Fruit fly (Drosophila melanogaster) whole organism, embryonic: ENCODE measurements around the gene CG12056.
A peak's percentile ranks its signal among the peaks of the same experiment; 100 is the strongest.

ENCODE experiments used
- ATbp ChIP-seq: fragments of 200-800 bp; sonication (Bioruptor generic); optimal IDR thresholded peaks from 2 replicates; lab custom pipeline; 2017; ENCODE audit warnings: missing biosample characterization, mild to moderate bottlenecking, missing genetic modification characterization, missing genetic modification reagents
- Awh ChIP-seq: fragments of 200-800 bp; sonication (Bioruptor generic); IDR thresholded peaks from 2 replicates; pipeline ENCODE4, ENCODE4 v1.3.6; 2022; ENCODE audit warnings: missing biosample characterization, missing genetic modification characterization
- CG10979 ChIP-seq: fragments of 200-800 bp; sonication (Bioruptor generic); optimal IDR thresholded peaks from 2 replicates; lab custom pipeline; 2018; ENCODE audit warnings: missing biosample characterization, mild to moderate bottlenecking, missing genetic modification characterization, moderate library complexity
- CG12236 ChIP-seq: fragments of 200-800 bp; sonication (Bioruptor generic); optimal IDR thresholded peaks from 2 replicates; lab custom pipeline; 2016; ENCODE audit warnings: missing biosample characterization, missing genetic modification characterization
- CG14667 ChIP-seq: fragments of 200-800 bp; sonication (Bioruptor generic); IDR thresholded peaks from 2 replicates; pipeline ENCODE4 v1.3.6; 2022; ENCODE audit warnings: missing biosample characterization, missing genetic modification characterization
- CG15479 ChIP-seq: fragments of 200-800 bp; sonication (Bioruptor generic); optimal IDR thresholded peaks from 3 replicates; lab custom pipeline; 2019; ENCODE audit warnings: missing biosample characterization, mild to moderate bottlenecking, missing genetic modification characterization, moderate library complexity
- CG15514 ChIP-seq: fragments of 200-800 bp; sonication (Bioruptor generic); optimal IDR thresholded peaks from 3 replicates; lab custom pipeline; 2017; ENCODE audit warnings: missing biosample characterization, missing genetic modification characterization, mild to moderate bottlenecking, moderate library complexity, missing genetic modification reagents
- CG1832 ChIP-seq: fragments of 200-800 bp; sonication (Bioruptor generic); optimal IDR thresholded peaks from 2 replicates; lab custom pipeline; 2017; ENCODE audit warnings: missing biosample characterization, mild to moderate bottlenecking, missing genetic modification characterization, inconsistent platforms
- CG18764 ChIP-seq: fragments of 200-800 bp; sonication (Bioruptor generic); optimal IDR thresholded peaks from 3 replicates; lab custom pipeline; 2016; ENCODE audit warnings: missing biosample characterization, missing genetic modification characterization
- CG32767 ChIP-seq: fragments of 200-800 bp; sonication (Bioruptor generic); IDR thresholded peaks from 2 replicates; pipeline ENCODE4 v1.3.6; 2022; ENCODE audit warnings: missing biosample characterization, missing genetic modification characterization
- CG7786 ChIP-seq: fragments of 200-800 bp; sonication (Bioruptor generic); optimal IDR thresholded peaks from 2 replicates; lab custom pipeline; 2016; ENCODE audit warnings: missing biosample characterization, missing genetic modification characterization
- CG7928 ChIP-seq: fragments of 200-800 bp; sonication (Bioruptor generic); optimal IDR thresholded peaks from 2 replicates; lab custom pipeline; 2017; ENCODE audit warnings: missing biosample characterization, mild to moderate bottlenecking, missing genetic modification characterization
- CG8089 ChIP-seq: fragments of 200-800 bp; sonication (Bioruptor generic); optimal IDR thresholded peaks from 3 replicates; lab custom pipeline; 2016; ENCODE audit warnings: missing biosample characterization, missing genetic modification characterization
- CG8281 ChIP-seq: fragments of 200-800 bp; sonication (Bioruptor generic); optimal IDR thresholded peaks from 2 replicates; lab custom pipeline; 2018; ENCODE audit warnings: missing biosample characterization, mild to moderate bottlenecking, missing genetic modification characterization, moderate library complexity
- CG8290 ChIP-seq, 3 experiments: fragments of 200-800 bp; sonication (Bioruptor generic); optimal IDR thresholded peaks; 2 replicates each; lab custom pipeline; 2016 to 2019; ENCODE audit warnings: missing biosample characterization in 3 of 3, missing genetic modification characterization in 3 of 3, mild to moderate bottlenecking in 2 of 3, moderate library complexity in 1 of 3
- CrebB ChIP-seq: fragments of 200-800 bp; sonication (Bioruptor generic); optimal IDR thresholded peaks from 3 replicates; lab custom pipeline; 2018; ENCODE audit warnings: missing biosample characterization, mild to moderate bottlenecking, missing genetic modification characterization
- D ChIP-seq, 2 experiments: fragments of 200-800 bp in 1 of 2; fragments of >200 bp in 1 of 2; sonication (Bioruptor generic) in 1 of 2; optimal IDR thresholded peaks; 2 replicates in 1 of 2; 3 replicates in 1 of 2; lab custom pipeline; 2017; ENCODE audit warnings: mild to moderate bottlenecking in 1 of 2, missing biosample characterization in 1 of 2, missing genetic modification characterization in 1 of 2, missing genetic modification reagents in 1 of 2
- D19A ChIP-seq: fragments of 200-800 bp; optimal IDR thresholded peaks from 3 replicates; lab custom pipeline; 2019; ENCODE audit warnings: missing biosample characterization, mild to moderate bottlenecking, missing genetic modification characterization, moderate library complexity
- Deaf1 ChIP-seq: fragments of 200-800 bp; optimal IDR thresholded peaks from 3 replicates; lab custom pipeline; 2019; ENCODE audit warnings: missing biosample characterization, mild to moderate bottlenecking, missing genetic modification characterization, moderate library complexity
- Dfd ChIP-seq, 2 experiments: fragments of >200 bp; optimal IDR thresholded peaks; 2 replicates each; lab custom pipeline; 2017; ENCODE audit warnings: missing biosample characterization in 2 of 2, missing genetic modification characterization in 2 of 2
- Dip3 ChIP-seq: fragments of 200-800 bp; sonication (Bioruptor generic); optimal IDR thresholded peaks from 3 replicates; lab custom pipeline; 2016; ENCODE audit warnings: missing biosample characterization, missing genetic modification characterization
- Doc2 ChIP-seq: fragments of 200-800 bp; sonication (Bioruptor generic); IDR thresholded peaks from 2 replicates; pipeline ENCODE4 v1.3.6; 2022; ENCODE audit warnings: missing biosample characterization, missing genetic modification characterization
- Dp ChIP-seq: fragments of 200-800 bp; sonication (Bioruptor generic); optimal IDR thresholded peaks from 2 replicates; lab custom pipeline; 2018; ENCODE audit warnings: missing biosample characterization, mild to moderate bottlenecking, missing genetic modification characterization, moderate library complexity
- E2f1 ChIP-seq: fragments of 200-800 bp; sonication (Bioruptor generic); IDR thresholded peaks from 2 replicates; pipeline ENCODE4 v1.3.6; 2022; ENCODE audit warnings: missing biosample characterization, missing genetic modification characterization
- Ets65A ChIP-seq: fragments of 200-800 bp; sonication (Bioruptor generic); peaks from one replicate; lab custom pipeline; 2016; ENCODE audit warnings: missing biosample characterization, missing genetic modification characterization
- HLHmδ ChIP-seq: fragments of 200-800 bp; sonication (Bioruptor generic); optimal IDR thresholded peaks from 2 replicates; lab custom pipeline; 2018; ENCODE audit warnings: missing biosample characterization, mild to moderate bottlenecking, missing genetic modification characterization, moderate library complexity
- Med ChIP-seq: fragments of 200-800 bp; sonication (Bioruptor generic); peaks from one replicate; lab custom pipeline; 2016; ENCODE audit warnings: missing biosample characterization, missing genetic modification characterization, mild to moderate bottlenecking, inconsistent platforms, moderate library complexity
- Nf-YC ChIP-seq: fragments of 200-800 bp; optimal IDR thresholded peaks from 3 replicates; lab custom pipeline; 2019; ENCODE audit warnings: missing biosample characterization, mild to moderate bottlenecking, missing genetic modification characterization, moderate library complexity
- Oaz ChIP-seq: fragments of 200-800 bp; sonication (Bioruptor generic); IDR thresholded peaks from 2 replicates; pipeline ENCODE4 v1.3.6; 2022; ENCODE audit warnings: missing biosample characterization, missing genetic modification characterization
- PHDP ChIP-seq: fragments of 200-800 bp; sonication (Bioruptor generic); optimal IDR thresholded peaks from 3 replicates; lab custom pipeline; 2018; ENCODE audit warnings: missing biosample characterization, mild to moderate bottlenecking, missing genetic modification characterization, moderate library complexity
- Vsx1 ChIP-seq: fragments of 200-800 bp; sonication (Bioruptor generic); optimal IDR thresholded peaks from 2 replicates; lab custom pipeline; 2017; ENCODE audit warnings: missing biosample characterization, mild to moderate bottlenecking, missing genetic modification characterization, missing genetic modification reagents
- amos ChIP-seq: fragments of 200-800 bp; sonication (Bioruptor generic); IDR thresholded peaks from 2 replicates; pipeline ENCODE4 v1.3.6; 2022; ENCODE audit warnings: missing biosample characterization, missing genetic modification characterization; ENCODE audit not compliant: partially characterized antibody
- bsh ChIP-seq, 2 experiments: fragments of 200-800 bp; sonication (Bioruptor generic); optimal IDR thresholded peaks; 2 replicates each; lab custom pipeline; 2017 to 2018; ENCODE audit warnings: mild to moderate bottlenecking in 2 of 2, missing biosample characterization in 2 of 2, missing genetic modification characterization in 2 of 2, moderate library complexity in 1 of 2
- chinmo ChIP-seq: fragments of 200-800 bp; sonication (Bioruptor generic); IDR thresholded peaks from 4 replicates; pipeline ENCODE4 v1.3.6; 2022; ENCODE audit warnings: missing biosample characterization, missing genetic modification characterization; ENCODE audit not compliant: partially characterized antibody
- ci ChIP-seq: fragments of 200-800 bp; sonication (Bioruptor generic); IDR thresholded peaks from 3 replicates; pipeline ENCODE4 v1.3.6; 2022; ENCODE audit warnings: missing biosample characterization, missing genetic modification characterization
- exex ChIP-seq: fragments of 200-800 bp; sonication (Bioruptor generic); optimal IDR thresholded peaks from 4 replicates; lab custom pipeline; 2018; ENCODE audit warnings: missing biosample characterization, mild to moderate bottlenecking, missing genetic modification characterization, moderate library complexity
- inv ChIP-seq: fragments of 200-800 bp; sonication (Bioruptor generic); IDR thresholded peaks from 2 replicates; pipeline ENCODE4 v1.3.6; 2022; ENCODE audit warnings: missing biosample characterization, missing genetic modification characterization; ENCODE audit not compliant: partially characterized antibody
- lilli ChIP-seq: fragments of 200-800 bp; sonication (Bioruptor generic); optimal IDR thresholded peaks from 3 replicates; lab custom pipeline; 2016; ENCODE audit warnings: missing biosample characterization, missing genetic modification characterization
- nerfin-2 ChIP-seq: fragments of 200-800 bp; sonication (Bioruptor generic); IDR thresholded peaks from 2 replicates; pipeline ENCODE4 v1.3.6; 2022; ENCODE audit warnings: missing biosample characterization, missing genetic modification characterization; ENCODE audit not compliant: partially characterized antibody
- nom ChIP-seq: fragments of 200-800 bp; sonication (Bioruptor generic); optimal IDR thresholded peaks from 2 replicates; lab custom pipeline; 2017; ENCODE audit warnings: missing biosample characterization, missing genetic modification characterization, mild to moderate bottlenecking, moderate library complexity, missing genetic modification reagents
- p53 ChIP-seq: fragments of 200-800 bp; sonication (Bioruptor generic); optimal IDR thresholded peaks from 2 replicates; lab custom pipeline; 2016; ENCODE audit warnings: missing biosample characterization, missing genetic modification characterization
- sens ChIP-seq: fragments of 200-800 bp; sonication (Bioruptor generic); peaks from one replicate; lab custom pipeline; 2016; ENCODE audit warnings: missing biosample characterization, missing genetic modification characterization
- sens-2 ChIP-seq: fragments of 200-800 bp; sonication (Bioruptor generic); IDR thresholded peaks from 2 replicates; pipeline ENCODE4 v1.3.6; 2022; ENCODE audit warnings: missing biosample characterization, missing genetic modification characterization
- sqz ChIP-seq: fragments of 200-800 bp; sonication (Bioruptor generic); optimal IDR thresholded peaks from 3 replicates; lab custom pipeline; 2018; ENCODE audit warnings: missing biosample characterization, mild to moderate bottlenecking, missing genetic modification characterization
- tll ChIP-seq, 2 experiments: fragments of 200-800 bp in 1 of 2; fragments of >200 bp in 1 of 2; sonication (Bioruptor generic) in 1 of 2; optimal IDR thresholded peaks; 2 replicates each; lab custom pipeline; 2017 to 2019; ENCODE audit warnings: missing biosample characterization in 2 of 2, missing genetic modification characterization in 2 of 2, mild to moderate bottlenecking in 1 of 2, moderate library complexity in 1 of 2
- vvl ChIP-seq: fragments of 200-800 bp; sonication (Bioruptor generic); IDR thresholded peaks from 2 replicates; pipeline ENCODE4 v1.3.6; 2022; ENCODE audit warnings: missing biosample characterization, missing genetic modification characterization
- zen ChIP-seq: fragments of 200-800 bp; sonication (Bioruptor generic); optimal IDR thresholded peaks from 3 replicates; lab custom pipeline; 2018; ENCODE audit warnings: missing biosample characterization, mild to moderate bottlenecking, missing genetic modification characterization, moderate library complexity

The CG12056 gene

dm6 chrX:9155715-9156387 is 36.6 kb upstream of the CG12056 start:
- TF ChIP-seq bsh (GFP tag; optimal IDR thresholded peaks at IDR 0.05; lab: Kevin White, UChicago) (peak in 1 of 2 experiments; percentile 30), CG14667 (no peak), CG15514 (GFP tag; lab: Kevin White, UChicago) (no peak), inv (no peak), vvl (GFP tag; lab: Robert Waterston, UW) (peak; percentile 56; the same call in 1 of the 2 replicates), CG10979 (no peak), Vsx1 (GFP tag; lab: Kevin White, UChicago) (no peak), CG18764 (GFP tag; lab: Kevin White, UChicago) (no peak), Ets65A (GFP tag; lab: Kevin White, UChicago) (peak; percentile 4), p53 (GFP tag; lab: Kevin White, UChicago) (peak; percentile 29), sqz (GFP tag; lab: Kevin White, UChicago) (peak; percentile 59), D19A (no peak), sens-2 (GFP tag; lab: Robert Waterston, UW) (no peak), amos (GFP tag; lab: Robert Waterston, UW) (0 out of 2 replicates have a peak, but pooled peaks have one; percentile 15), CG1832 (GFP tag; lab: Kevin White, UChicago) (peak; percentile 78), Med (GFP tag; lab: Kevin White, UChicago) (peak; percentile 73), CG7928 (GFP tag; lab: Kevin White, UChicago) (no peak), Dip3 (GFP tag; lab: Kevin White, UChicago) (no peak), sens (GFP tag; lab: Kevin White, UChicago) (peak; percentile 48), PHDP (no peak), Dfd (GFP tag; optimal IDR thresholded peaks at IDR 0.05; lab: Kevin White, UChicago) (no peak), ATbp (GFP tag; lab: Kevin White, UChicago) (no peak), CG15479 (GFP tag; lab: Kevin White, UChicago) (peak; percentile 46), Doc2 (GFP tag; lab: Robert Waterston, UW) (no peak), Deaf1 (tag; lab: Kevin White, UChicago) (peak; percentile 81), CG32767 (GFP tag; lab: Robert Waterston, UW) (peak; percentile 89), CG8281 (tag; lab: Kevin White, UChicago) (no peak), CG12236 (GFP tag; lab: Kevin White, UChicago) (no peak), CG8089 (GFP tag; lab: Kevin White, UChicago) (no peak), HLHmδ (GFP tag; lab: Kevin White, UChicago) (peak; percentile 26), CG7786 (GFP tag; lab: Kevin White, UChicago) (no peak), exex (peak; percentile 5), E2f1 (GFP tag; lab: Robert Waterston, UW) (peak; percentile 31; the same call in 1 of the 2 replicates), Awh (no peak), nom (peak; percentile 49), zen (tag; lab: Kevin White, UChicago) (peak; percentile 15), Oaz (GFP tag; lab: Robert Waterston, UW) (no peak), nerfin-2 (GFP tag; lab: Robert Waterston, UW) (no peak), Nf-YC (tag; lab: Kevin White, UChicago) (peak; percentile 45), tll (GFP tag; optimal IDR thresholded peaks at IDR 0.05; lab: Kevin White, UChicago) (peak in 1 of 2 experiments; percentile 24), D (optimal IDR thresholded peaks at IDR 0.05; lab: Kevin White, UChicago) (no peak), D (GFP tag; optimal IDR thresholded peaks at IDR 0.05; lab: Kevin White, UChicago) (peak; percentile 4), ci (0 out of 3 replicates have a peak, but pooled peaks have one; percentile 21), lilli (GFP tag; lab: Kevin White, UChicago) (no peak), CG8290 (GFP tag; optimal IDR thresholded peaks at IDR 0.05; lab: Kevin White, UChicago) (no peak), CG8290 (tag; optimal IDR thresholded peaks at IDR 0.05; lab: Kevin White, UChicago) (peak in 1 of 2 experiments; percentile 33), Dp (GFP tag; lab: Kevin White, UChicago) (peak; percentile 34), CrebB (tag; lab: Kevin White, UChicago) (no peak), chinmo (GFP tag; lab: Robert Waterston, UW) (peak; percentile 86; the same call in 3 of the 4 replicates)
